Fruit fly (Drosophila melanogaster): ENCODE results near the gene app.

The app gene

dm6 chr3L:12266343-12267287 is at the start of gene app (continued):
- TF ChIP-seq Atf-2 (GFP tag; optimal IDR thresholded peaks at IDR 0.05), result peak; percentile 76
- TF ChIP-seq Atf3 (GFP tag; optimal IDR thresholded peaks at IDR 0.05), result peak; percentile 65
- peak; percentile 71 for TF ChIP-seq nerfin-1 (tag; optimal IDR thresholded peaks at IDR 0.05)
- peak; percentile 93 for TF ChIP-seq CG7271 (tag; optimal IDR thresholded peaks at IDR 0.05)
- peak; percentile 89 for TF ChIP-seq HmgZ (tag; optimal IDR thresholded peaks at IDR 0.05)
- TF ChIP-seq sug (tag; optimal IDR thresholded peaks at IDR 0.05), result peak; percentile 90
- TF ChIP-seq lbe (GFP tag; optimal IDR thresholded peaks at IDR 0.05), result peak; percentile 90
- TF ChIP-seq lab (GFP tag; optimal IDR thresholded peaks at IDR 0.05), result peak; percentile 91
- no peak for TF ChIP-seq Hr39 (optimal IDR thresholded peaks at IDR 0.05)
- TF ChIP-seq Dip3 (GFP tag; optimal IDR thresholded peaks at IDR 0.05), result peak; percentile 80
- no peak for TF ChIP-seq unc-4 (GFP tag; IDR thresholded peaks at IDR 0.05; ENCODE audit: partially characterized antibody)
- TF ChIP-seq sd (tag; optimal IDR thresholded peaks at IDR 0.05), result peak; percentile 0
- peak; percentile 66 for TF ChIP-seq gfzf (GFP tag; optimal IDR thresholded peaks at IDR 0.05)
- TF ChIP-seq B-H2 (GFP tag; optimal IDR thresholded peaks at IDR 0.05), result peak; percentile 93
- TF ChIP-seq slp2 (GFP tag; optimal IDR thresholded peaks at IDR 0.05), result peak; percentile 72
- peak; percentile 74 for TF ChIP-seq CG11723 (GFP tag; optimal IDR thresholded peaks at IDR 0.05)
- peak; percentile 88 for TF ChIP-seq CG32772 (GFP tag; IDR thresholded peaks at IDR 0.05)
- TF ChIP-seq Aef1 (GFP tag; IDR thresholded peaks at IDR 0.05), result peak; percentile 87
- TF ChIP-seq CG3407 (GFP tag; optimal IDR thresholded peaks at IDR 0.05), result peak; percentile 64
- TF ChIP-seq C15 (GFP tag; IDR thresholded peaks at IDR 0.05), result peak; percentile 39; the same call in 1 of the 3 replicates
- TF ChIP-seq fru (optimal IDR thresholded peaks at IDR 0.05), result no peak
- TF ChIP-seq CG13424 (tag; optimal IDR thresholded peaks at IDR 0.05), result peak; percentile 93
- no peak for TF ChIP-seq ash1 (GFP tag; optimal IDR thresholded peaks at IDR 0.05)
- peak; percentile 81 for TF ChIP-seq ind (GFP tag; optimal IDR thresholded peaks at IDR 0.05)
- TF ChIP-seq CkIIα-i1 (GFP tag; IDR thresholded peaks at IDR 0.05), result no peak
- peak; percentile 51 to 87 for TF ChIP-seq Hr51 (GFP tag; optimal IDR thresholded peaks at IDR 0.05)
- TF ChIP-seq CG1603 (tag; optimal IDR thresholded peaks at IDR 0.05), result peak; percentile 91
- TF ChIP-seq ro (GFP tag; IDR thresholded peaks at IDR 0.05), result peak; percentile 81
- no peak for TF ChIP-seq tna (GFP tag; IDR thresholded peaks at IDR 0.05; ENCODE audit: partially characterized antibody)
- peak; percentile 63 for TF ChIP-seq pfk (GFP tag; optimal IDR thresholded peaks at IDR 0.05)
- peak; percentile 93 for TF ChIP-seq CG14014 (GFP tag; IDR thresholded peaks at IDR 0.05)
- TF ChIP-seq CG5180 (GFP tag; optimal IDR thresholded peaks at IDR 0.05), result peak; percentile 69
- no peak for TF ChIP-seq prd (optimal IDR thresholded peaks at IDR 0.05)
- peak; percentile 95 for TF ChIP-seq prd (GFP tag; IDR thresholded peaks at IDR 0.05)
- TF ChIP-seq Usf (GFP tag; optimal IDR thresholded peaks at IDR 0.05), result peak; percentile 79
- TF ChIP-seq CG2875 (GFP tag; optimal IDR thresholded peaks at IDR 0.05), result peak; percentile 56
- TF ChIP-seq chif (GFP tag; optimal IDR thresholded peaks at IDR 0.05), result peak; percentile 60 to 72
- peak; percentile 89 for TF ChIP-seq Fer3 (tag; optimal IDR thresholded peaks at IDR 0.05)
- 0 out of 2 replicates have a peak, but pooled peaks have one; percentile 22 for TF ChIP-seq Dref (GFP tag; IDR thresholded peaks at IDR 0.05)
- TF ChIP-seq CG2712 (tag; optimal IDR thresholded peaks at IDR 0.05), result peak; percentile 88
- TF ChIP-seq CG33213 (GFP tag; optimal IDR thresholded peaks at IDR 0.05), result peak; percentile 67
- peak; percentile 81 for TF ChIP-seq Oaz (GFP tag; IDR thresholded peaks at IDR 0.05)
- no peak for TF ChIP-seq Dip2 (GFP tag; IDR thresholded peaks at IDR 0.05)
- TF ChIP-seq Ets65A (GFP tag), result peak; percentile 96
- TF ChIP-seq CG31365 (tag; optimal IDR thresholded peaks at IDR 0.05), result peak; percentile 70
- peak; percentile 53 for TF ChIP-seq CG5245 (GFP tag; optimal IDR thresholded peaks at IDR 0.05)
- TF ChIP-seq CG10274 (GFP tag; optimal IDR thresholded peaks at IDR 0.05), result peak; percentile 75
- TF ChIP-seq CG17328 (GFP tag; IDR thresholded peaks at IDR 0.05), result peak; percentile 90
- TF ChIP-seq ems (GFP tag; optimal IDR thresholded peaks at IDR 0.05), result peak; percentile 73

All from whole organism, embryonic.